Worm (Caenorhabditis elegans) whole organism, L3 larva: ENCODE measurements around the gene K02E10.5.

Experiments used
- R02D3.7 ChIP-seq: fragments of 150-350 bp; optimal IDR thresholded peaks from 2 replicates; lab custom pipeline; 2014; ENCODE audit warnings: missing biosample characterization, missing genetic modification characterization
- ceh-16 ChIP-seq: sonication (generic microtip); optimal IDR thresholded peaks from 2 replicates; lab custom pipeline; 2017; ENCODE audit warnings: missing biosample characterization, missing genetic modification characterization
- ceh-28 ChIP-seq: fragments of 150-350 bp; optimal IDR thresholded peaks from 2 replicates; lab custom pipeline; 2014; ENCODE audit warnings: missing biosample characterization, missing genetic modification reagents, missing genetic modification characterization
- ceh-82 ChIP-seq: fragments of 150-350 bp; optimal IDR thresholded peaks from 2 replicates; lab custom pipeline; 2014; ENCODE audit warnings: missing biosample characterization, missing genetic modification characterization
- ceh-9 ChIP-seq: sonication (generic microtip); optimal IDR thresholded peaks from 2 replicates; lab custom pipeline; 2018; ENCODE audit warnings: missing biosample characterization, missing genetic modification characterization
- daf-12 ChIP-seq: fragments of 150-350 bp; optimal IDR thresholded peaks from 2 replicates; lab custom pipeline; 2014; ENCODE audit warnings: missing biosample characterization, missing genetic modification reagents, missing genetic modification characterization
- egl-27 ChIP-seq: sonication (generic microtip); optimal IDR thresholded peaks from 4 replicates; lab custom pipeline; 2017; ENCODE audit warnings: missing biosample characterization, missing genetic modification reagents, missing genetic modification characterization
- elt-2 ChIP-seq: sonication (generic microtip); optimal IDR thresholded peaks from 2 replicates; lab custom pipeline; 2016; ENCODE audit warnings: missing genetic modification reagents, mild to moderate bottlenecking, missing genetic modification characterization, missing compliant biosample characterization
- fkh-10 ChIP-seq: sonication (generic microtip); optimal IDR thresholded peaks from 2 replicates; lab custom pipeline; 2017; ENCODE audit warnings: missing biosample characterization, missing genetic modification reagents, missing genetic modification characterization
- fkh-2 ChIP-seq: fragments of 150-350 bp; optimal IDR thresholded peaks from 2 replicates; lab custom pipeline; 2014; ENCODE audit warnings: missing biosample characterization, missing genetic modification reagents, missing genetic modification characterization
- fos-1 ChIP-seq: fragments of 150-350 bp; optimal IDR thresholded peaks from 2 replicates; lab custom pipeline; 2014; ENCODE audit warnings: missing biosample characterization, missing genetic modification characterization
- hmg-11 ChIP-seq: sonication (generic microtip); optimal IDR thresholded peaks from 2 replicates; lab custom pipeline; 2016; ENCODE audit warnings: missing genetic modification characterization, missing compliant biosample characterization
- lin-15B ChIP-seq: fragments of 150-350 bp; optimal IDR thresholded peaks from 2 replicates; lab custom pipeline; 2014; ENCODE audit warnings: missing biosample characterization, missing genetic modification characterization
- lin-39 ChIP-seq: fragments of 150-350 bp; optimal IDR thresholded peaks from 2 replicates; lab custom pipeline; 2018; ENCODE audit warnings: missing biosample characterization, missing genetic modification reagents, missing genetic modification characterization
- lsy-12 ChIP-seq: sonication (generic microtip); optimal IDR thresholded peaks from 2 replicates; lab custom pipeline; 2016; ENCODE audit warnings: mild to moderate bottlenecking, missing genetic modification characterization, missing compliant biosample characterization
- mdl-1 ChIP-seq: fragments of 150-350 bp; optimal IDR thresholded peaks from 2 replicates; lab custom pipeline; 2014; ENCODE audit warnings: missing biosample characterization, missing genetic modification characterization
- mml-1 ChIP-seq: fragments of 150-350 bp; sonication (generic microtip); optimal IDR thresholded peaks from 3 replicates; lab custom pipeline; 2014; ENCODE audit warnings: missing biosample characterization, missing genetic modification characterization
- nhr-11 ChIP-seq: fragments of 150-350 bp; optimal IDR thresholded peaks from 2 replicates; lab custom pipeline; 2014; ENCODE audit warnings: missing biosample characterization, missing genetic modification characterization
- nhr-237 ChIP-seq: fragments of 150-350 bp; optimal IDR thresholded peaks from 2 replicates; lab custom pipeline; 2014; ENCODE audit warnings: missing biosample characterization, missing genetic modification characterization
- nhr-25 ChIP-seq: sonication (generic microtip); optimal IDR thresholded peaks from 2 replicates; lab custom pipeline; 2017; ENCODE audit warnings: missing biosample characterization, missing genetic modification characterization
- nhr-77 ChIP-seq: fragments of 150-350 bp; optimal IDR thresholded peaks from 2 replicates; lab custom pipeline; 2014; ENCODE audit warnings: missing biosample characterization, missing genetic modification characterization
- pha-4 ChIP-seq: fragments of 150-350 bp; optimal IDR thresholded peaks from 2 replicates; lab custom pipeline; 2014; ENCODE audit warnings: missing biosample characterization, missing genetic modification reagents, missing genetic modification characterization
- pqm-1 ChIP-seq: fragments of 150-350 bp; optimal IDR thresholded peaks from 2 replicates; lab custom pipeline; 2017; ENCODE audit warnings: missing biosample characterization, missing genetic modification characterization, inconsistent platforms
- sea-2 ChIP-seq: fragments of 150-350 bp; sonication (generic microtip); optimal IDR thresholded peaks from 4 replicates; lab custom pipeline; 2014; ENCODE audit warnings: missing biosample characterization, missing genetic modification reagents, missing genetic modification characterization
- skn-1 ChIP-seq: fragments of 150-350 bp; optimal IDR thresholded peaks from 2 replicates; lab custom pipeline; 2014; ENCODE audit warnings: missing biosample characterization, missing genetic modification characterization
- zag-1 ChIP-seq: fragments of 150-350 bp; optimal IDR thresholded peaks from 2 replicates; lab custom pipeline; 2014; ENCODE audit warnings: missing biosample characterization, missing genetic modification characterization
- ztf-11 ChIP-seq: fragments of 150-350 bp; optimal IDR thresholded peaks from 2 replicates; lab custom pipeline; 2014; ENCODE audit warnings: missing biosample characterization, missing genetic modification characterization
- ztf-4 ChIP-seq: fragments of 150-350 bp; optimal IDR thresholded peaks from 2 replicates; lab custom pipeline; 2014; ENCODE audit warnings: missing biosample characterization, missing genetic modification characterization

K02E10.5 gene

DNA sequence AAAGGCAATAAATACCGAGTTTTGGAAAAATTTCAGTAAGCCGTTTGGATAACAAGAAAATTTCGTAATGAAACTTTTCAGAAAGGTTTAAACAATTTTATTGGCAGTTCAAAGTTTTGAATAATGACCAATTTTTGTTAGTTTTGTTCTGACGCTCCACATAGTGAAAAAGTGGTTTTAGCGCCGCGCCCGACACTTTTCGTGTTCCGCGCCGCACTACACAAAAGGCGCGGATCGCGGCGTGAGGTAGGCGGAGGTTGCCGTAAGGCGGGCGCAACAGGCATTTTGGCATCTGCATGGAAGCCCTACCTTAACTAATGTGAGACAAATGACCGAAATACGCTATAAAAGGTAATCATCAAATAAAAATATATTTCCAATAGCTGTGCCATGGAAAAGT lies 17.0 kb downstream of the K02E10.5 start:
- TF ChIP-seq egl-27 (tag; lab: Kevin White, UChicago) (no peak), R02D3.7 (tag; lab: Kevin White, UChicago) (no peak), fkh-10 (GFP tag; lab: Kevin White, UChicago) (no peak), daf-12 (no peak), mml-1 (tag; lab: Kevin White, UChicago) (no peak), pqm-1 (tag; lab: Kevin White, UChicago) (no peak), ztf-11 (tag; lab: Kevin White, UChicago) (no peak)

- TF ChIP-seq mdl-1 (tag; lab: Kevin White, UChicago) (no peak), pha-4 (peak; percentile 23)
Measured at ce11 chrX:2459793-2460192, 18.9 kb downstream of the K02E10.5 start, which contains the start of gene fox-1. Gene fox-1, minus strand, starts transcription at chrX:2459893.

ce11 chrX:2457461-2457860 lies 21.3 kb downstream of the K02E10.5 start:
- TF ChIP-seq zag-1 (tag; lab: Kevin White, UChicago), result no peak
- peak; percentile 76 for TF ChIP-seq fkh-10 (GFP tag; lab: Kevin White, UChicago)
- TF ChIP-seq, all 47 proteins: peak for 1

ce11 chrX:2456141-2456540 lies 22.6 kb downstream of the K02E10.5 start:
- peak; percentile 71 for TF ChIP-seq fkh-10 (GFP tag; lab: Kevin White, UChicago)
- TF ChIP-seq ztf-11 (tag; lab: Kevin White, UChicago), result no peak

- no peak for TF ChIP-seq pha-4
- TF ChIP-seq R02D3.7 (tag; lab: Kevin White, UChicago), result no peak
- TF ChIP-seq daf-12, result no peak
- TF ChIP-seq sea-2 (GFP tag; lab: Kevin White, UChicago), result no peak
- no peak for TF ChIP-seq ceh-82 (tag; lab: Kevin White, UChicago)
- TF ChIP-seq ceh-9, result no peak
- no peak for TF ChIP-seq nhr-11 (tag; lab: Kevin White, UChicago)
- no peak for TF ChIP-seq ceh-28 (tag; lab: Kevin White, UChicago)
- no peak for TF ChIP-seq nhr-237 (tag; lab: Kevin White, UChicago)
- TF ChIP-seq elt-2 (tag; lab: Kevin White, UChicago), result no peak
- TF ChIP-seq egl-27 (tag; lab: Kevin White, UChicago), result no peak
- TF ChIP-seq hmg-11, result no peak
- TF ChIP-seq, all 47 proteins: peak for 0
Measured at ce11 chrX:2454914-2455313, 23.8 kb downstream of the K02E10.5 start.

DNA sequence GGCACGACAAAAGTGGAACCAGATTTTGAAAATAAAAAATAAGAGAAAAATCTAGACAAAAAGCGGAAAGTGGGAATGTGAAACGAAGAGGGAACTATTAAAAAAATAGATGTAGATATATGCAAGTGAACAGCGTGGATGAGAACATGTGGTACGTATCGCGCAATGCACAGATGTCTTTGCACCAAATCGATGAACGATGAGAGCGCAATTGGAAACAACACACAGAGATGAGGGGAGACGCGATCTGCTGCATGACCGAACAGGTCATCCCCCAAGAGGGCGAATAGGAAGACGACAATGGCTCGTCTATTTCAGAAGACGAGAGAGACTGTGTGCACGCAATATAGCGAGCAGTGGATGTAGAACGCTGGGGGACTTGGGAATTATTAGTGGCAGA lies 26.0 kb downstream of the K02E10.5 start:
- no peak for TF ChIP-seq lsy-12 (tag; lab: Kevin White, UChicago)
- TF ChIP-seq R02D3.7 (tag; lab: Kevin White, UChicago), result no peak
- TF ChIP-seq ceh-16, result no peak
- no peak for TF ChIP-seq nhr-25 (tag; lab: Kevin White, UChicago)
- TF ChIP-seq nhr-77 (tag; lab: Kevin White, UChicago), result no peak
- no peak for TF ChIP-seq daf-12
- no peak for TF ChIP-seq ztf-4
- TF ChIP-seq pqm-1 (tag; lab: Kevin White, UChicago), result no peak

- no peak for TF ChIP-seq lin-15B (tag; lab: Kevin White, UChicago)
Measured at ce11 chrX:2452297-2452696, 26.4 kb downstream of the K02E10.5 start.

DNA sequence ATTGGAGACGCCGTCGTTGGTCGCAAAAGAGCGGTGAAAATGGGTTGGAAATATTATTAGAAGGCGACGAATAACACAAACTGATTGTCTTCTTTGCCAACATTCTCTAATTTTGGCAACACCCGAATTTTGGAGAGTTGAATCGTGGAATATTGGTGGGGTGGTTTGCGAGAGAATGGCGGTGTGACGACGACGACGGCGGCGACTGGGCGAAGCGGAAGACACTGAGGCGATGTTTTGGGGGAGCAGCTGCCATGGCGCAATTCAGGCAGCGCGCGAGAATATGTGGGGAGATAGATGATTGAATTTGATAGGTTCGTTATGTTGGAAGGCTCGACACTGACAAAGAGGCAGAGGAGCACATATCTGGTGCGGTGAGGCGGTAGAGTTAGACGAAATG lies 27.7 kb downstream of the K02E10.5 start:
- no peak for TF ChIP-seq elt-2 (tag; lab: Kevin White, UChicago)
- no peak for TF ChIP-seq lin-39 (tag; lab: Kevin White, UChicago)
- no peak for TF ChIP-seq fkh-2 (tag; lab: Kevin White, UChicago)
- no peak for TF ChIP-seq pha-4
- TF ChIP-seq fos-1, result no peak
- TF ChIP-seq nhr-237 (tag; lab: Kevin White, UChicago), result no peak
- TF ChIP-seq ceh-82 (tag; lab: Kevin White, UChicago), result no peak
- no peak for TF ChIP-seq mdl-1 (tag; lab: Kevin White, UChicago)
- TF ChIP-seq skn-1, result no peak
